Worm (Caenorhabditis elegans) whole organism, mixed stage, embryonic: ENCODE measurements around the gene myo-6.
"Not testable (repeated sequence)": the region's sequence is repeated elsewhere in the genome, so short reads cannot be mapped to it uniquely, and the experiment has no call there.

Source experiments
- M03D4.4 ChIP-seq: sonication (generic microtip); optimal IDR thresholded peaks from 2 replicates; lab custom pipeline; 2017; ENCODE audit warnings: mild to moderate bottlenecking, missing genetic modification characterization, missing compliant biosample characterization
- bed-3 ChIP-seq: fragments of 200-800 bp; sonication (Bioruptor generic); optimal IDR thresholded peaks from 3 replicates; lab custom pipeline; 2018; ENCODE audit warnings: mild to moderate bottlenecking, missing genetic modification characterization, moderate library complexity, missing compliant biosample characterization
- blmp-1 ChIP-seq: fragments of 150-350 bp; optimal IDR thresholded peaks from 2 replicates; lab custom pipeline; 2014; ENCODE audit warnings: missing biosample characterization, missing genetic modification characterization
- ceh-39 ChIP-seq: fragments of 150-350 bp; optimal IDR thresholded peaks from 2 replicates; lab custom pipeline; 2014; ENCODE audit warnings: missing biosample characterization, missing genetic modification characterization
- ceh-43 ChIP-seq: fragments of 200-800 bp; sonication (Bioruptor generic); optimal IDR thresholded peaks from 2 replicates; lab custom pipeline; 2018; ENCODE audit warnings: mild to moderate bottlenecking, missing genetic modification characterization, moderate library complexity, missing compliant biosample characterization
- ceh-83 ChIP-seq: fragments of 200-800 bp; sonication (Bioruptor generic); optimal IDR thresholded peaks from 2 replicates; lab custom pipeline; 2018; ENCODE audit warnings: mild to moderate bottlenecking, missing genetic modification characterization, missing compliant biosample characterization
- ces-1 ChIP-seq: fragments of 150-350 bp; optimal IDR thresholded peaks from 2 replicates; lab custom pipeline; 2014; ENCODE audit warnings: missing biosample characterization, missing genetic modification reagents, missing genetic modification characterization
- cnd-1 ChIP-seq: fragments of 200-800 bp; sonication (Bioruptor generic); optimal IDR thresholded peaks from 2 replicates; lab custom pipeline; 2018; ENCODE audit warnings: mild to moderate bottlenecking, missing genetic modification characterization, missing compliant biosample characterization
- drap-1 ChIP-seq: fragments of 200-800 bp; sonication (Bioruptor generic); optimal IDR thresholded peaks from 3 replicates; lab custom pipeline; 2018; ENCODE audit warnings: mild to moderate bottlenecking, missing genetic modification characterization, missing compliant biosample characterization
- elt-1 ChIP-seq: sonication (generic microtip); optimal IDR thresholded peaks from 2 replicates; lab custom pipeline; 2017; ENCODE audit warnings: missing genetic modification characterization, mild to moderate bottlenecking, missing compliant biosample characterization, antibody characterized with exemption, moderate library complexity, borderline replicate concordance; ENCODE audit not compliant: insufficient read depth
- elt-3 ChIP-seq: fragments of 150-350 bp; optimal IDR thresholded peaks from 2 replicates; lab custom pipeline; 2014; ENCODE audit warnings: missing biosample characterization, missing genetic modification characterization
- flh-1 ChIP-seq: fragments of 200-800 bp; sonication (Bioruptor generic); optimal IDR thresholded peaks from 2 replicates; lab custom pipeline; 2018; ENCODE audit warnings: mild to moderate bottlenecking, missing genetic modification characterization, moderate library complexity, missing compliant biosample characterization
- ham-2 ChIP-seq: fragments of 200-800 bp; sonication (Bioruptor generic); optimal IDR thresholded peaks from 2 replicates; lab custom pipeline; 2018; ENCODE audit warnings: mild to moderate bottlenecking, missing genetic modification characterization, missing compliant biosample characterization
- lin-13 ChIP-seq: fragments of 150-350 bp; optimal IDR thresholded peaks from 2 replicates; lab custom pipeline; 2014; ENCODE audit warnings: missing biosample characterization, missing genetic modification characterization
- lin-32 ChIP-seq: fragments of 200-800 bp; sonication (Bioruptor generic); optimal IDR thresholded peaks from 2 replicates; lab custom pipeline; 2018; ENCODE audit warnings: mild to moderate bottlenecking, missing genetic modification characterization, missing compliant biosample characterization
- lsy-2 ChIP-seq: fragments of 150-350 bp; optimal IDR thresholded peaks from 2 replicates; lab custom pipeline; 2014; ENCODE audit warnings: missing biosample characterization, missing genetic modification characterization
- mab-5 ChIP-seq: fragments of 150-350 bp; optimal IDR thresholded peaks from 2 replicates; lab custom pipeline; 2014; ENCODE audit warnings: missing biosample characterization, missing genetic modification characterization
- mep-1 ChIP-seq: fragments of 150-350 bp; optimal IDR thresholded peaks from 2 replicates; lab custom pipeline; 2017; ENCODE audit warnings: missing biosample characterization, missing genetic modification reagents, missing genetic modification characterization, inconsistent platforms
- mls-2 ChIP-seq: sonication (generic microtip); optimal IDR thresholded peaks from 2 replicates; lab custom pipeline; 2016; ENCODE audit warnings: mild to moderate bottlenecking, missing genetic modification characterization, moderate library complexity, missing compliant biosample characterization
- nhr-2 ChIP-seq: fragments of 150-350 bp; optimal IDR thresholded peaks from 2 replicates; lab custom pipeline; 2014; ENCODE audit warnings: missing biosample characterization, missing genetic modification characterization
- nhr-28 ChIP-seq: fragments of 150-350 bp; optimal IDR thresholded peaks from 2 replicates; lab custom pipeline; 2014; ENCODE audit warnings: missing biosample characterization, missing genetic modification characterization
- sem-2 ChIP-seq: fragments of 200-800 bp; sonication (Bioruptor generic); optimal IDR thresholded peaks from 2 replicates; lab custom pipeline; 2018; ENCODE audit warnings: mild to moderate bottlenecking, missing genetic modification characterization, missing compliant biosample characterization
- snpc-4 ChIP-seq: fragments of 150-350 bp; optimal IDR thresholded peaks from 2 replicates; lab custom pipeline; 2014; ENCODE audit warnings: missing biosample characterization, missing genetic modification characterization
- sptf-1 ChIP-seq: sonication (generic microtip); optimal IDR thresholded peaks from 2 replicates; lab custom pipeline; 2017; ENCODE audit warnings: mild to moderate bottlenecking, missing genetic modification characterization, moderate library complexity, missing compliant biosample characterization
- unc-39 ChIP-seq: fragments of 150-350 bp; optimal IDR thresholded peaks from 2 replicates; lab custom pipeline; 2014; ENCODE audit warnings: missing biosample characterization, missing genetic modification characterization
- unc-62 ChIP-seq: fragments of 150-350 bp; optimal IDR thresholded peaks from 2 replicates; lab custom pipeline; 2014; ENCODE audit warnings: missing biosample characterization, missing genetic modification reagents, missing genetic modification characterization
- zip-8 ChIP-seq: fragments of 150-350 bp; optimal IDR thresholded peaks from 2 replicates; lab custom pipeline; 2014; ENCODE audit warnings: missing biosample characterization, missing genetic modification characterization
- ztf-11 ChIP-seq: fragments of 150-350 bp; optimal IDR thresholded peaks from 2 replicates; lab custom pipeline; 2014; ENCODE audit warnings: missing biosample characterization, missing genetic modification characterization

The myo-6 gene

ce11 chrIII:13390789-13391188 is 18.8 kb upstream of the myo-6 start:
- TF ChIP-seq lin-32 (GFP tag; lab: Kevin White, UChicago): no peak
- no peak for TF ChIP-seq nhr-2 (tag; lab: Kevin White, UChicago)
- no peak for TF ChIP-seq sptf-1 (tag; lab: Kevin White, UChicago)
- TF ChIP-seq snpc-4 (tag; lab: Kevin White, UChicago): no peak
- no peak for TF ChIP-seq mab-5 (tag; lab: Kevin White, UChicago)
- no peak for TF ChIP-seq drap-1 (GFP tag; lab: Kevin White, UChicago)
- TF ChIP-seq zip-8 (tag; lab: Kevin White, UChicago): no peak
- TF ChIP-seq ces-1 (GFP tag; lab: Kevin White, UChicago): no peak
- TF ChIP-seq ceh-39 (tag; lab: Kevin White, UChicago): no peak
- no peak for TF ChIP-seq M03D4.4 (tag; lab: Kevin White, UChicago)
- no peak for TF ChIP-seq ceh-43 (GFP tag; lab: Kevin White, UChicago)
- TF ChIP-seq mls-2 (tag; lab: Kevin White, UChicago): no peak
- no peak for TF ChIP-seq elt-1 (tag; lab: Kevin White, UChicago)
- no peak for TF ChIP-seq lin-13 (tag; lab: Kevin White, UChicago)
- no peak for TF ChIP-seq ceh-83
- TF ChIP-seq mep-1 (tag; lab: Kevin White, UChicago): no peak

ce11 chrIII:13393239-13393638 is 16.4 kb upstream of the myo-6 start, which contains the start of gene dnj-17:
dnj-17 (minus strand) TSS chrIII:13393339.
- TF ChIP-seq ces-1 (GFP tag; lab: Kevin White, UChicago) (peak; percentile 13), ham-2 (GFP tag; lab: Kevin White, UChicago) (no peak)

- TF ChIP-seq ztf-11 (tag; lab: Kevin White, UChicago) (no peak), lsy-2 (no peak), cnd-1 (tag; lab: Kevin White, UChicago) (no peak), mep-1 (tag; lab: Kevin White, UChicago) (no peak), flh-1 (GFP tag; lab: Kevin White, UChicago) (no peak), zip-8 (tag; lab: Kevin White, UChicago) (no peak), ceh-83 (no peak), unc-62 (no peak), unc-39 (no peak), nhr-28 (tag; lab: Kevin White, UChicago) (no peak), bed-3 (GFP tag; lab: Kevin White, UChicago) (no peak), elt-3 (no peak), mab-5 (tag; lab: Kevin White, UChicago) (no peak), elt-1 (tag; lab: Kevin White, UChicago) (no peak), sem-2 (GFP tag; lab: Kevin White, UChicago) (no peak), M03D4.4 (tag; lab: Kevin White, UChicago) (no peak), nhr-2 (tag; lab: Kevin White, UChicago) (no peak), blmp-1 (no peak), lin-13 (tag; lab: Kevin White, UChicago) (no peak)
These were observed 16.0 kb upstream of the myo-6 start, which contains the start of gene qdpr-1 for ce11 chrIII:13393647-13394046. qdpr-1 (plus strand) TSS chrIII:13393910.

- TF ChIP-seq unc-39 (no peak), ceh-43 (GFP tag; lab: Kevin White, UChicago) (no peak), elt-1 (tag; lab: Kevin White, UChicago) (no peak), ham-2 (GFP tag; lab: Kevin White, UChicago) (no peak), ceh-83 (no peak), mep-1 (tag; lab: Kevin White, UChicago) (no peak), mab-5 (tag; lab: Kevin White, UChicago) (no peak), sptf-1 (tag; lab: Kevin White, UChicago) (no peak), flh-1 (GFP tag; lab: Kevin White, UChicago) (no peak), ceh-39 (tag; lab: Kevin White, UChicago) (no peak), mls-2 (tag; lab: Kevin White, UChicago) (no peak), blmp-1 (no peak), lin-13 (tag; lab: Kevin White, UChicago) (no peak), bed-3 (GFP tag; lab: Kevin White, UChicago) (no peak), ztf-11 (tag; lab: Kevin White, UChicago) (no peak)
- TF ChIP-seq, all 35 proteins: peak for 0
These were observed 14.3 kb upstream of the myo-6 start, which contains the start of gene F11F1.1 for ce11 chrIII:13395262-13395661. F11F1.1 (plus strand) TSS chrIII:13395562.

ce11 chrIII:13401673-13402258 is 7.8 kb upstream of the myo-6 start, which contains the start of the genes srlf-9 and srlf-10:
srlf-9 (minus strand) TSS chrIII:13401773.
srlf-10 (plus strand) TSS chrIII:13402208.
- not testable (repeated sequence) for TF ChIP-seq ceh-39 (tag; lab: Kevin White, UChicago); elt-3; mab-5 (tag; lab: Kevin White, UChicago)
